Fruit fly (Drosophila melanogaster) whole organism, prepupa: ENCODE data around the gene CG15514.

ENCODE experiments used
- Blimp-1 ChIP-seq: fragments of 200-800 bp; sonication (Bioruptor generic); optimal IDR thresholded peaks from 3 replicates; lab custom pipeline; 2017; ENCODE audit warnings: missing biosample characterization, missing genetic modification characterization, mild to moderate bottlenecking, moderate library complexity, missing genetic modification reagents
- CG11294 ChIP-seq: fragments of 200-800 bp; sonication (Bioruptor generic); IDR thresholded peaks from 2 replicates; pipeline ENCODE4 v1.3.6; 2022; ENCODE audit warnings: missing biosample characterization, missing genetic modification characterization
- CG6276 ChIP-seq: fragments of 200-800 bp; sonication (Bioruptor generic); optimal IDR thresholded peaks from 2 replicates; lab custom pipeline; 2017; ENCODE audit warnings: missing biosample characterization, mild to moderate bottlenecking, missing genetic modification characterization
- Eip93F ChIP-seq: fragments of 200-800 bp; sonication (Bioruptor generic); optimal IDR thresholded peaks from 2 replicates; lab custom pipeline; 2016; ENCODE audit warnings: missing biosample characterization, mild to moderate bottlenecking, missing genetic modification characterization
- Gug ChIP-seq: fragments of 200-800 bp; sonication (Bioruptor generic); IDR thresholded peaks from 2 replicates; pipeline ENCODE4 v1.3.6; 2022; ENCODE audit warnings: missing biosample characterization, missing genetic modification characterization
- dac ChIP-seq: fragments of 200-800 bp; sonication (Bioruptor generic); optimal IDR thresholded peaks from 2 replicates; lab custom pipeline; 2017; ENCODE audit warnings: missing biosample characterization, mild to moderate bottlenecking, missing genetic modification characterization
- dsx ChIP-seq: fragments of 200-800 bp; optimal IDR thresholded peaks from 3 replicates; lab custom pipeline; 2019; ENCODE audit warnings: missing biosample characterization, mild to moderate bottlenecking, missing genetic modification characterization, moderate library complexity; ENCODE audit not compliant: poor library complexity, severe bottlenecking
- esn ChIP-seq: fragments of 200-800 bp; sonication (Bioruptor generic); optimal IDR thresholded peaks from 2 replicates; lab custom pipeline; 2016; ENCODE audit warnings: missing biosample characterization, mild to moderate bottlenecking, missing genetic modification characterization, moderate library complexity
- pdm3 ChIP-seq: fragments of 200-800 bp; sonication (Bioruptor generic); optimal IDR thresholded peaks from 3 replicates; lab custom pipeline; 2016; ENCODE audit warnings: missing biosample characterization, missing genetic modification characterization

dm6 chr3R:29839707-29840311 is 21.5 kb downstream of the CG15514 start:
- TF ChIP-seq Eip93F (GFP tag; lab: Kevin White, UChicago) = no peak
- no peak for TF ChIP-seq pdm3
- TF ChIP-seq Gug (GFP tag; lab: Robert Waterston, UW) = no peak
- TF ChIP-seq CG11294 (GFP tag; lab: Robert Waterston, UW) = no peak
- TF ChIP-seq dsx = no peak
- TF ChIP-seq dac (GFP tag; lab: Kevin White, UChicago) = no peak
- TF ChIP-seq Blimp-1 = no peak
- no peak for TF ChIP-seq CG6276 (GFP tag; lab: Kevin White, UChicago)
- no peak for TF ChIP-seq esn (GFP tag; lab: Kevin White, UChicago)
